Worm (Caenorhabditis elegans): ENCODE data around the gene W03A5.2.

The W03A5.2 gene

DNA sequence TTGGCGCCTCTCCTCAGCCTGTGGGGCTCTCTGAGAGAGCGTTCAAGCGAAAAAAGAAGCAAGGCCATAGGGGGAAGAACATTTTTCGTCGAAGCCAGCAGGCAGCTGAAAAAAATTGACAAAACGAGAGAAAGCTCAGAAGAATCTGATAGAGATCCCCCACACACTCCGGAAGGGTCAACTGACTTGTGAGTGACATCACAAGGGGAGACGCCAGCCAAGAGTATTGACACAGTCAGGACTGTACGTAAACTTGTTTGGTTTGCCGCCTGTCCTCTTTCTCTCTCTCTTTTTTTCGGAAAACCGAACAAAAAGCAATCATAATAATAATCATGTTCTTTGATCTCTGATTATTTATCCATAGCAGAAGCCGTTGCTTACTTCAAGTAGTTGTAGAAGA, 33.0 kb upstream of the W03A5.2 start (continued):
- no peak for TF ChIP-seq pax-3 (tag; optimal IDR thresholded peaks at IDR 0.05)
- TF ChIP-seq lin-13 (GFP tag; optimal IDR thresholded peaks at IDR 0.05): no peak
- no peak for TF ChIP-seq xbp-1 (tag; optimal IDR thresholded peaks at IDR 0.05)
- peak in 1 of 2 experiments; percentile 25 for TF ChIP-seq mdl-1 (tag; optimal IDR thresholded peaks at IDR 0.05)
- TF ChIP-seq dsc-1 (tag; optimal IDR thresholded peaks at IDR 0.05): no peak
- no peak for TF ChIP-seq unc-86 (tag; optimal IDR thresholded peaks at IDR 0.05)
- TF ChIP-seq pqm-1 (tag; optimal IDR thresholded peaks at IDR 0.05): no peak
- no peak for TF ChIP-seq nhr-76 (tag; optimal IDR thresholded peaks at IDR 0.05)
- TF ChIP-seq nhr-77 (tag; optimal IDR thresholded peaks at IDR 0.05): no peak
- no peak for TF ChIP-seq elt-2 (tag; optimal IDR thresholded peaks at IDR 0.05)
- TF ChIP-seq fkh-4 (tag; optimal IDR thresholded peaks at IDR 0.05; ENCODE audit: borderline replicate concordance): no peak
- TF ChIP-seq nhr-237 (tag; optimal IDR thresholded peaks at IDR 0.05): no peak
- TF ChIP-seq unc-62 (GFP tag; optimal IDR thresholded peaks at IDR 0.05): no peak
- TF ChIP-seq ama-1 (optimal IDR thresholded peaks at IDR 0.05): no peak
- no peak for TF ChIP-seq lin-39 (tag; optimal IDR thresholded peaks at IDR 0.05)
- no peak for TF ChIP-seq sup-37 (GFP tag; optimal IDR thresholded peaks at IDR 0.05)
- no peak for TF ChIP-seq ces-1 (GFP tag; optimal IDR thresholded peaks at IDR 0.05)
- TF ChIP-seq unc-130 (tag; optimal IDR thresholded peaks at IDR 0.05): no peak
- TF ChIP-seq fkh-10 (GFP tag; optimal IDR thresholded peaks at IDR 0.05): no peak
- TF ChIP-seq skn-1 (tag; optimal IDR thresholded peaks at IDR 0.05): no peak
- TF ChIP-seq mep-1 (tag; optimal IDR thresholded peaks at IDR 0.05): no peak
- no peak for TF ChIP-seq ets-5 (GFP tag; IDR thresholded peaks at IDR 0.05)
- peak in 1 of 3 experiments; percentile 5 for TF ChIP-seq dpl-1 (GFP tag; optimal IDR thresholded peaks at IDR 0.05)
- TF ChIP-seq nhr-84 (tag; optimal IDR thresholded peaks at IDR 0.05): no peak
- no peak for TF ChIP-seq irx-1 (tag; optimal IDR thresholded peaks at IDR 0.05)
- no peak for TF ChIP-seq nhr-90 (tag; optimal IDR thresholded peaks at IDR 0.05; ENCODE audit: poor library complexity)
- no peak for TF ChIP-seq ceh-90 (tag; optimal IDR thresholded peaks at IDR 0.05)
- TF ChIP-seq C04F5.9 (tag; optimal IDR thresholded peaks at IDR 0.05): no peak
- no peak for TF ChIP-seq ceh-82 (tag; optimal IDR thresholded peaks at IDR 0.05)
- no peak for TF ChIP-seq isw-1 (GFP tag; IDR thresholded peaks at IDR 0.05)
- TF ChIP-seq lin-35 (GFP tag; optimal IDR thresholded peaks at IDR 0.05): peak in 1 of 2 experiments; percentile 50
- TF ChIP-seq lin-15B (tag; optimal IDR thresholded peaks at IDR 0.05): no peak
- no peak for TF ChIP-seq tlp-1 (tag; optimal IDR thresholded peaks at IDR 0.05)
- no peak for TF ChIP-seq nhr-11 (tag; optimal IDR thresholded peaks at IDR 0.05)
- TF ChIP-seq aly-2 (tag; optimal IDR thresholded peaks at IDR 0.05): no peak
- TF ChIP-seq ceh-88 (GFP tag; IDR thresholded peaks at IDR 0.05): no peak
- TF ChIP-seq ztf-11 (tag; optimal IDR thresholded peaks at IDR 0.05): no peak
- no peak for TF ChIP-seq unc-30 (tag; optimal IDR thresholded peaks at IDR 0.05)
- no peak for TF ChIP-seq efl-3 (GFP tag; optimal IDR thresholded peaks at IDR 0.05)
- no peak for TF ChIP-seq sptf-1 (tag; optimal IDR thresholded peaks at IDR 0.05)

DNA sequence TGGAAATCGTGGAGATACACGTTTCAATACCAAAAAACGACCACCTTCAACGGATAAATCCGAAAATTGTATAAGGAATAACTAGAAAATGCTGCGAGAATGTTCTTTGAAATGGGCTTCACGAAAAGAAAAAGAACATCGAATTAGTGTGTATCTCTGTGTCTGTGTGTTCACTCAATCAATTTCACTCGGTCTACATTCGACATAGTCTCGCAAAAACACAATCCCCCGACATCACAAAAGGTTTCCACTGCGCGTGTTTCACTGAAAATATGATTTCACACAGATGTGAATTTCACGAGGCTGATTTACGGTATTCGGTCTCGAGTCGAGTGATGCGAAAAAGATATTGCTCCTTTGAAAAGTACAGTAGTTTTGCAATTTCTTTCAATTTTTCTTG, 32.1 kb upstream of the W03A5.2 start:
- TF ChIP-seq nhr-28 (tag; optimal IDR thresholded peaks at IDR 0.05) (no peak), nhr-85 (tag) (no peak), elt-2 (tag; optimal IDR thresholded peaks at IDR 0.05) (no peak), ceh-82 (tag; optimal IDR thresholded peaks at IDR 0.05) (no peak), hlh-17 (GFP tag; optimal IDR thresholded peaks at IDR 0.05; ENCODE audit: borderline replicate concordance) (no peak), mab-9 (GFP tag; IDR thresholded peaks at IDR 0.05) (no peak), nhr-76 (tag; optimal IDR thresholded peaks at IDR 0.05) (no peak), efl-1 (optimal IDR thresholded peaks at IDR 0.05) (no peak), efl-1 (GFP tag; optimal IDR thresholded peaks at IDR 0.05 in 1 of 2) (peak in 1 of 2 experiments; percentile 90), aha-1 (tag; optimal IDR thresholded peaks at IDR 0.05) (no peak), unc-30 (tag; optimal IDR thresholded peaks at IDR 0.05) (no peak), dpl-1 (GFP tag; optimal IDR thresholded peaks at IDR 0.05) (no peak), blmp-1 (tag; optimal IDR thresholded peaks at IDR 0.05) (peak; percentile 7)
